Fruit fly (Drosophila melanogaster) whole organism, embryonic: ENCODE results near the gene Blos4.

ENCODE experiments used
- Abd-B ChIP-seq: fragments of 200-800 bp; sonication (Bioruptor generic); optimal IDR thresholded peaks from 2 replicates; lab custom pipeline; 2018; ENCODE audit warnings: missing biosample characterization, mild to moderate bottlenecking, missing genetic modification characterization, moderate library complexity
- Atf3 ChIP-seq: fragments of 200-800 bp; sonication (Bioruptor generic); optimal IDR thresholded peaks from 3 replicates; lab custom pipeline; 2016; ENCODE audit warnings: missing biosample characterization, missing genetic modification characterization
- Bgb ChIP-seq: fragments of 200-800 bp; sonication (Bioruptor generic); IDR thresholded peaks from 2 replicates; pipeline ENCODE4 v1.3.6; 2022; ENCODE audit warnings: missing biosample characterization, missing genetic modification characterization; ENCODE audit not compliant: partially characterized antibody
- CG10543 ChIP-seq: fragments of 200-800 bp; sonication (Bioruptor generic); optimal IDR thresholded peaks from 3 replicates; lab custom pipeline; 2017; ENCODE audit warnings: missing biosample characterization, mild to moderate bottlenecking, missing genetic modification characterization, moderate library complexity
- CG10959 ChIP-seq: fragments of 200-800 bp; sonication (Bioruptor generic); IDR thresholded peaks from 2 replicates; pipeline ENCODE4 v1.3.6; 2022; ENCODE audit warnings: missing biosample characterization, missing genetic modification characterization
- CG14050 ChIP-seq: fragments of 200-800 bp; sonication (Bioruptor generic); IDR thresholded peaks from 3 replicates; pipeline ENCODE4 v1.3.6; 2022; ENCODE audit warnings: missing biosample characterization, missing genetic modification characterization
- CG14441 ChIP-seq: fragments of 200-800 bp; sonication (Bioruptor generic); IDR thresholded peaks from 2 replicates; pipeline ENCODE4 v1.3.6; 2022; ENCODE audit warnings: missing biosample characterization, missing genetic modification characterization
- CG1603 ChIP-seq: fragments of 200-800 bp; sonication (Bioruptor generic); optimal IDR thresholded peaks from 2 replicates; lab custom pipeline; 2019; ENCODE audit warnings: missing biosample characterization, mild to moderate bottlenecking, missing genetic modification characterization, moderate library complexity
- CG17829 ChIP-seq: fragments of 200-800 bp; optimal IDR thresholded peaks from 2 replicates; lab custom pipeline; 2019; ENCODE audit warnings: missing biosample characterization, mild to moderate bottlenecking, missing genetic modification characterization, moderate library complexity
- CG18619 ChIP-seq: fragments of 200-800 bp; sonication (Bioruptor generic); optimal IDR thresholded peaks from 3 replicates; lab custom pipeline; 2017; ENCODE audit warnings: missing biosample characterization, mild to moderate bottlenecking, missing genetic modification characterization
- CG2116 ChIP-seq: fragments of 200-800 bp; sonication (Bioruptor generic); optimal IDR thresholded peaks from 3 replicates; lab custom pipeline; 2018; ENCODE audit warnings: missing biosample characterization, mild to moderate bottlenecking, missing genetic modification characterization
- CG31388 ChIP-seq: fragments of 200-800 bp; sonication (Bioruptor generic); optimal IDR thresholded peaks from 2 replicates; lab custom pipeline; 2016; ENCODE audit warnings: missing biosample characterization, missing genetic modification characterization
- CG3726 ChIP-seq: fragments of 200-800 bp; sonication (Bioruptor generic); IDR thresholded peaks from 3 replicates; pipeline ENCODE4, ENCODE4 v1.3.6; 2022; ENCODE audit warnings: missing biosample characterization, missing genetic modification characterization
- CG4328 ChIP-seq: fragments of 200-800 bp; sonication (Bioruptor generic); optimal IDR thresholded peaks from 3 replicates; lab custom pipeline; 2017; ENCODE audit warnings: missing biosample characterization, missing genetic modification reagents, missing genetic modification characterization
- CG5245 ChIP-seq: fragments of 200-800 bp; sonication (Bioruptor generic); optimal IDR thresholded peaks from 3 replicates; lab custom pipeline; 2016; ENCODE audit warnings: missing biosample characterization, missing genetic modification characterization
- CG6175 ChIP-seq: fragments of 200-800 bp; sonication (Bioruptor generic); IDR thresholded peaks from 3 replicates; pipeline ENCODE4 v1.3.6; 2022; ENCODE audit warnings: missing biosample characterization, missing genetic modification characterization
- CG7963 ChIP-seq: fragments of 200-800 bp; sonication (Bioruptor generic); IDR thresholded peaks from 3 replicates; pipeline ENCODE4 v1.3.6; 2022; ENCODE audit warnings: missing biosample characterization, missing genetic modification characterization; ENCODE audit not compliant: partially characterized antibody
- CG7987 ChIP-seq: fragments of 200-800 bp; sonication (Bioruptor generic); optimal IDR thresholded peaks from 2 replicates; lab custom pipeline; 2018; ENCODE audit warnings: missing biosample characterization, mild to moderate bottlenecking, missing genetic modification characterization, moderate library complexity
- Deaf1 ChIP-seq: fragments of 200-800 bp; optimal IDR thresholded peaks from 3 replicates; lab custom pipeline; 2019; ENCODE audit warnings: missing biosample characterization, mild to moderate bottlenecking, missing genetic modification characterization, moderate library complexity
- Dfd ChIP-seq, 2 experiments: fragments of >200 bp; optimal IDR thresholded peaks; 2 replicates each; lab custom pipeline; 2017; ENCODE audit warnings: missing biosample characterization in 2 of 2, missing genetic modification characterization in 2 of 2
- Doc2 ChIP-seq: fragments of 200-800 bp; sonication (Bioruptor generic); IDR thresholded peaks from 2 replicates; pipeline ENCODE4 v1.3.6; 2022; ENCODE audit warnings: missing biosample characterization, missing genetic modification characterization
- E2f2 ChIP-seq: fragments of 200-800 bp; sonication (Bioruptor generic); IDR thresholded peaks from 2 replicates; pipeline ENCODE4 v1.3.6; 2022; ENCODE audit warnings: missing biosample characterization, missing genetic modification characterization
- Gsc ChIP-seq: fragments of 200-800 bp; sonication (Bioruptor generic); IDR thresholded peaks from 2 replicates; pipeline ENCODE4 v1.3.6; 2022; ENCODE audit warnings: missing biosample characterization, missing genetic modification characterization
- HmgZ ChIP-seq: fragments of 200-800 bp; sonication (Bioruptor generic); optimal IDR thresholded peaks from 2 replicates; lab custom pipeline; 2018; ENCODE audit warnings: missing biosample characterization, mild to moderate bottlenecking, missing genetic modification characterization
- Hr39 ChIP-seq: fragments of >200 bp; optimal IDR thresholded peaks from 2 replicates; lab custom pipeline; 2017
- Jarid2 ChIP-seq: fragments of 200-800 bp; sonication (Bioruptor generic); optimal IDR thresholded peaks from 3 replicates; lab custom pipeline; 2017; ENCODE audit warnings: mild to moderate bottlenecking, missing biosample characterization, missing genetic modification reagents, missing genetic modification characterization
- Lhr ChIP-seq: fragments of 200-800 bp; sonication (Bioruptor generic); optimal IDR thresholded peaks from 3 replicates; lab custom pipeline; 2017; ENCODE audit warnings: mild to moderate bottlenecking, missing biosample characterization, missing genetic modification reagents, missing genetic modification characterization
- Sry-β ChIP-seq: fragments of 200-800 bp; sonication (Bioruptor generic); optimal IDR thresholded peaks from 2 replicates; lab custom pipeline; 2018; ENCODE audit warnings: missing biosample characterization, mild to moderate bottlenecking, missing genetic modification characterization, moderate library complexity
- al ChIP-seq: fragments of 200-800 bp; sonication (Bioruptor generic); IDR thresholded peaks from 2 replicates; pipeline ENCODE4 v1.3.6; 2022; ENCODE audit warnings: missing biosample characterization, missing genetic modification characterization
- caup ChIP-seq: fragments of 200-800 bp; sonication (Bioruptor generic); optimal IDR thresholded peaks from 3 replicates; lab custom pipeline; 2017; ENCODE audit warnings: missing biosample characterization, mild to moderate bottlenecking, missing genetic modification characterization, moderate library complexity; ENCODE audit not compliant: severe bottlenecking
- chif ChIP-seq, 2 experiments: fragments of 200-800 bp; sonication (Bioruptor generic); optimal IDR thresholded peaks; 3 replicates each; lab custom pipeline; 2016; ENCODE audit warnings: missing biosample characterization in 2 of 2, missing genetic modification characterization in 2 of 2
- da ChIP-seq: fragments of 200-800 bp; sonication (Bioruptor generic); optimal IDR thresholded peaks from 2 replicates; lab custom pipeline; 2016; ENCODE audit warnings: missing biosample characterization, missing genetic modification characterization
- ems ChIP-seq: fragments of 200-800 bp; sonication (Bioruptor generic); optimal IDR thresholded peaks from 3 replicates; lab custom pipeline; 2016; ENCODE audit warnings: missing biosample characterization, missing genetic modification characterization
- esg ChIP-seq: fragments of 200-800 bp; sonication (Bioruptor generic); conservative IDR thresholded peaks from 2 replicates; pipeline ENCODE4 v1.3.6; 2022; ENCODE audit warnings: missing biosample characterization, missing genetic modification characterization
- gcm2 ChIP-seq: fragments of 200-800 bp; sonication (Bioruptor generic); optimal IDR thresholded peaks from 2 replicates; lab custom pipeline; 2016; ENCODE audit warnings: missing biosample characterization, missing genetic modification characterization
- grau ChIP-seq: fragments of 200-800 bp; optimal IDR thresholded peaks from 3 replicates; lab custom pipeline; 2019; ENCODE audit warnings: missing biosample characterization, mild to moderate bottlenecking, missing genetic modification characterization, moderate library complexity
- ken ChIP-seq: fragments of 200-800 bp; sonication (Bioruptor generic); IDR thresholded peaks from 3 replicates; pipeline ENCODE4 v1.3.6; 2022; ENCODE audit warnings: missing biosample characterization, missing genetic modification characterization
- mld ChIP-seq: fragments of 200-800 bp; sonication (Bioruptor generic); IDR thresholded peaks from 3 replicates; pipeline ENCODE4 v1.3.6; 2022; ENCODE audit warnings: missing biosample characterization, missing genetic modification characterization; ENCODE audit not compliant: partially characterized antibody
- pzg ChIP-seq: fragments of 200-800 bp; sonication (Bioruptor generic); optimal IDR thresholded peaks from 3 replicates; lab custom pipeline; 2018; ENCODE audit warnings: missing biosample characterization, mild to moderate bottlenecking, missing genetic modification characterization, moderate library complexity
- ranshi ChIP-seq: fragments of 200-800 bp; sonication (Bioruptor generic); IDR thresholded peaks from 2 replicates; pipeline ENCODE4 v1.3.6; 2022; ENCODE audit warnings: missing biosample characterization, missing genetic modification characterization
- rib ChIP-seq: fragments of 200-800 bp; sonication (Bioruptor generic); IDR thresholded peaks from 2 replicates; pipeline ENCODE4 v1.3.6; 2022; ENCODE audit warnings: missing biosample characterization, missing genetic modification characterization
- sqz ChIP-seq: fragments of 200-800 bp; sonication (Bioruptor generic); optimal IDR thresholded peaks from 3 replicates; lab custom pipeline; 2018; ENCODE audit warnings: missing biosample characterization, mild to moderate bottlenecking, missing genetic modification characterization
- sr ChIP-seq: fragments of 200-800 bp; sonication (Bioruptor generic); IDR thresholded peaks from 3 replicates; pipeline ENCODE4 v1.3.6; 2022; ENCODE audit warnings: missing biosample characterization, missing genetic modification characterization
- tll ChIP-seq, 2 experiments: fragments of 200-800 bp in 1 of 2; fragments of >200 bp in 1 of 2; sonication (Bioruptor generic) in 1 of 2; optimal IDR thresholded peaks; 2 replicates each; lab custom pipeline; 2017 to 2019; ENCODE audit warnings: missing biosample characterization in 2 of 2, missing genetic modification characterization in 2 of 2, mild to moderate bottlenecking in 1 of 2, moderate library complexity in 1 of 2
- ttk ChIP-seq: fragments of 200-800 bp; sonication (Bioruptor generic); IDR thresholded peaks from 2 replicates; pipeline ENCODE4 v2.1.2; 2022; ENCODE audit warnings: missing biosample characterization, missing genetic modification characterization
- vfl ChIP-seq: fragments of 200-800 bp; sonication (Bioruptor generic); optimal IDR thresholded peaks from 2 replicates; lab custom pipeline; 2016; ENCODE audit warnings: missing biosample characterization, missing genetic modification characterization
- vvl ChIP-seq: fragments of 200-800 bp; sonication (Bioruptor generic); IDR thresholded peaks from 2 replicates; pipeline ENCODE4 v1.3.6; 2022; ENCODE audit warnings: missing biosample characterization, missing genetic modification characterization
- zen2 ChIP-seq: fragments of 200-800 bp; sonication (Bioruptor generic); IDR thresholded peaks from 3 replicates; pipeline ENCODE4 v1.3.6; 2022; ENCODE audit warnings: missing biosample characterization, missing genetic modification characterization; ENCODE audit not compliant: partially characterized antibody

Blos4 gene

dm6 chr3L:10837869-10838783 lies 40.8 kb upstream of the Blos4 start (continued):
- TF ChIP-seq da (GFP tag; lab: Kevin White, UChicago), result no peak
- peak; percentile 72 for TF ChIP-seq ttk (GFP tag; lab: Robert Waterston, UW)
- peak; percentile 79 for TF ChIP-seq esg (GFP tag; lab: Robert Waterston, UW)
- TF ChIP-seq Deaf1 (tag; lab: Kevin White, UChicago), result peak; percentile 26
- peak; percentile 16 for TF ChIP-seq CG10543 (GFP tag; lab: Kevin White, UChicago)
- no peak for TF ChIP-seq Gsc
- TF ChIP-seq sr (GFP tag; lab: Robert Waterston, UW), result peak; percentile 53; the same call in 1 of the 3 replicates
- TF ChIP-seq tll (GFP tag; optimal IDR thresholded peaks at IDR 0.05; lab: Kevin White, UChicago), result no peak
- no peak for TF ChIP-seq Dfd (GFP tag; optimal IDR thresholded peaks at IDR 0.05; lab: Kevin White, UChicago)
- TF ChIP-seq vvl, result peak; percentile 83
- no peak for TF ChIP-seq CG4328
- TF ChIP-seq zen2 (GFP tag; lab: Robert Waterston, UW), result no peak
- no peak for TF ChIP-seq Bgb (GFP tag; lab: Robert Waterston, UW)
- no peak for TF ChIP-seq CG31388
- no peak for TF ChIP-seq mld
- peak; percentile 71; the same call in 2 of the 3 replicates for TF ChIP-seq CG14050
- no peak for TF ChIP-seq Sry-β (GFP tag; lab: Kevin White, UChicago)
- peak; percentile 40 for TF ChIP-seq Atf3 (GFP tag; lab: Kevin White, UChicago)
- TF ChIP-seq CG2116 (GFP tag; lab: Kevin White, UChicago), result peak; percentile 22
- peak; percentile 41 to 62 for TF ChIP-seq chif (GFP tag; optimal IDR thresholded peaks at IDR 0.05; lab: Kevin White, UChicago)
- peak; percentile 58 for TF ChIP-seq E2f2 (GFP tag; lab: Robert Waterston, UW)
- no peak for TF ChIP-seq rib (GFP tag; lab: Robert Waterston, UW)
- no peak for TF ChIP-seq Hr39 (lab: Kevin White, UChicago)
- no peak for TF ChIP-seq CG7963
- peak; percentile 61 for TF ChIP-seq Abd-B (GFP tag; lab: Kevin White, UChicago)
- peak; percentile 37 for TF ChIP-seq CG1603 (tag; lab: Kevin White, UChicago)
- no peak for TF ChIP-seq vfl (GFP tag; lab: Kevin White, UChicago)
- no peak for TF ChIP-seq CG10959 (GFP tag; lab: Robert Waterston, UW)
- TF ChIP-seq ems, result peak; percentile 58
- no peak for TF ChIP-seq pzg (GFP tag; lab: Kevin White, UChicago)
- TF ChIP-seq CG5245 (GFP tag; lab: Kevin White, UChicago), result peak; percentile 54
- TF ChIP-seq ranshi (GFP tag; lab: Robert Waterston, UW), result peak; percentile 58; the same call in 1 of the 2 replicates
- TF ChIP-seq grau (tag; lab: Kevin White, UChicago), result peak; percentile 60
- peak; percentile 55; the same call in 1 of the 3 replicates for TF ChIP-seq CG3726 (GFP tag; lab: Robert Waterston, UW)
- no peak for TF ChIP-seq CG6175 (GFP tag; lab: Robert Waterston, UW)
- TF ChIP-seq gcm2 (GFP tag; lab: Kevin White, UChicago), result peak; percentile 39
- peak; percentile 85 for TF ChIP-seq CG14441 (GFP tag; lab: Robert Waterston, UW)
- TF ChIP-seq CG18619, result peak; percentile 44
- no peak for TF ChIP-seq Lhr
- peak; percentile 21 for TF ChIP-seq Jarid2 (GFP tag; lab: Kevin White, UChicago)
- TF ChIP-seq caup (GFP tag; lab: Kevin White, UChicago), result peak; percentile 53
- 0 out of 2 replicates have a peak, but pooled peaks have one; percentile 35 for TF ChIP-seq al (GFP tag; lab: Robert Waterston, UW)
- TF ChIP-seq CG17829 (tag; lab: Kevin White, UChicago), result peak; percentile 26
- no peak for TF ChIP-seq CG7987 (GFP tag; lab: Kevin White, UChicago)
- 0 out of 2 replicates have a peak, but pooled peaks have one; percentile 6 for TF ChIP-seq Doc2 (GFP tag; lab: Robert Waterston, UW)
- no peak for TF ChIP-seq HmgZ (tag; lab: Kevin White, UChicago)
- no peak for TF ChIP-seq sqz (GFP tag; lab: Kevin White, UChicago)
- TF ChIP-seq ken (GFP tag; lab: Robert Waterston, UW), result peak; percentile 64; the same call in 2 of the 3 replicates
